Worm (Caenorhabditis elegans) whole organism, L3 larva: ENCODE results near the gene bcmo-2.

ENCODE experiments used
- ZK546.5 ChIP-seq: sonication (generic microtip); optimal IDR thresholded peaks from 2 replicates; lab custom pipeline; 2017; ENCODE audit warnings: missing biosample characterization, missing genetic modification characterization
- ama-1 ChIP-seq: fragments of 150-350 bp; optimal IDR thresholded peaks from 2 replicates; lab custom pipeline; 2018
- ceh-28 ChIP-seq: fragments of 150-350 bp; optimal IDR thresholded peaks from 2 replicates; lab custom pipeline; 2014; ENCODE audit warnings: missing biosample characterization, missing genetic modification reagents, missing genetic modification characterization
- ceh-82 ChIP-seq: fragments of 150-350 bp; optimal IDR thresholded peaks from 2 replicates; lab custom pipeline; 2014; ENCODE audit warnings: missing biosample characterization, missing genetic modification characterization
- ceh-9 ChIP-seq: sonication (generic microtip); optimal IDR thresholded peaks from 2 replicates; lab custom pipeline; 2018; ENCODE audit warnings: missing biosample characterization, missing genetic modification characterization
- egl-27 ChIP-seq: sonication (generic microtip); optimal IDR thresholded peaks from 4 replicates; lab custom pipeline; 2017; ENCODE audit warnings: missing biosample characterization, missing genetic modification reagents, missing genetic modification characterization
- egl-5 ChIP-seq: fragments of 150-350 bp; optimal IDR thresholded peaks from 2 replicates; lab custom pipeline; 2017; ENCODE audit warnings: missing biosample characterization, missing genetic modification reagents, missing genetic modification characterization, inconsistent platforms
- elt-1 ChIP-seq: fragments of 150-350 bp; optimal IDR thresholded peaks from 2 replicates; lab custom pipeline; 2014; ENCODE audit warnings: missing biosample characterization, missing genetic modification characterization
- elt-2 ChIP-seq: sonication (generic microtip); optimal IDR thresholded peaks from 2 replicates; lab custom pipeline; 2016; ENCODE audit warnings: missing genetic modification reagents, mild to moderate bottlenecking, missing genetic modification characterization, missing compliant biosample characterization
- eor-1 ChIP-seq, 2 experiments: fragments of 150-350 bp; optimal IDR thresholded peaks; 2 replicates each; lab custom pipeline; 2014 to 2018; ENCODE audit warnings: missing biosample characterization in 2 of 2, missing genetic modification characterization in 2 of 2
- fkh-10 ChIP-seq: sonication (generic microtip); optimal IDR thresholded peaks from 2 replicates; lab custom pipeline; 2017; ENCODE audit warnings: missing biosample characterization, missing genetic modification reagents, missing genetic modification characterization
- fkh-2 ChIP-seq: fragments of 150-350 bp; optimal IDR thresholded peaks from 2 replicates; lab custom pipeline; 2014; ENCODE audit warnings: missing biosample characterization, missing genetic modification reagents, missing genetic modification characterization
- lin-15B ChIP-seq: fragments of 150-350 bp; optimal IDR thresholded peaks from 2 replicates; lab custom pipeline; 2014; ENCODE audit warnings: missing biosample characterization, missing genetic modification characterization
- lin-39 ChIP-seq: fragments of 150-350 bp; optimal IDR thresholded peaks from 2 replicates; lab custom pipeline; 2018; ENCODE audit warnings: missing biosample characterization, missing genetic modification reagents, missing genetic modification characterization
- lsy-12 ChIP-seq: sonication (generic microtip); optimal IDR thresholded peaks from 2 replicates; lab custom pipeline; 2016; ENCODE audit warnings: mild to moderate bottlenecking, missing genetic modification characterization, missing compliant biosample characterization
- mml-1 ChIP-seq: fragments of 150-350 bp; sonication (generic microtip); optimal IDR thresholded peaks from 3 replicates; lab custom pipeline; 2014; ENCODE audit warnings: missing biosample characterization, missing genetic modification characterization
- nfya-1 ChIP-seq: sonication (generic microtip); optimal IDR thresholded peaks from 2 replicates; lab custom pipeline; 2017; ENCODE audit warnings: missing genetic modification characterization, mild to moderate bottlenecking, missing compliant biosample characterization, antibody characterized with exemption, moderate library complexity; ENCODE audit not compliant: insufficient read depth
- nhr-11 ChIP-seq: fragments of 150-350 bp; optimal IDR thresholded peaks from 2 replicates; lab custom pipeline; 2014; ENCODE audit warnings: missing biosample characterization, missing genetic modification characterization
- nhr-25 ChIP-seq: sonication (generic microtip); optimal IDR thresholded peaks from 2 replicates; lab custom pipeline; 2017; ENCODE audit warnings: missing biosample characterization, missing genetic modification characterization
- nhr-28 ChIP-seq: fragments of 150-350 bp; optimal IDR thresholded peaks from 2 replicates; lab custom pipeline; 2014; ENCODE audit warnings: missing biosample characterization, missing genetic modification characterization
- nhr-67 ChIP-seq: fragments of 150-350 bp; optimal IDR thresholded peaks from 2 replicates; lab custom pipeline; 2014; ENCODE audit warnings: missing biosample characterization, missing genetic modification characterization
- nhr-76 ChIP-seq: fragments of 150-350 bp; sonication (generic microtip); optimal IDR thresholded peaks from 5 replicates; lab custom pipeline; 2014; ENCODE audit warnings: missing biosample characterization, missing genetic modification characterization
- pha-4 ChIP-seq: fragments of 150-350 bp; optimal IDR thresholded peaks from 2 replicates; lab custom pipeline; 2014; ENCODE audit warnings: missing biosample characterization, missing genetic modification reagents, missing genetic modification characterization
- pqm-1 ChIP-seq: fragments of 150-350 bp; optimal IDR thresholded peaks from 2 replicates; lab custom pipeline; 2017; ENCODE audit warnings: missing biosample characterization, missing genetic modification characterization, inconsistent platforms
- sea-2 ChIP-seq: fragments of 150-350 bp; sonication (generic microtip); optimal IDR thresholded peaks from 4 replicates; lab custom pipeline; 2014; ENCODE audit warnings: missing biosample characterization, missing genetic modification reagents, missing genetic modification characterization
- skn-1 ChIP-seq: fragments of 150-350 bp; optimal IDR thresholded peaks from 2 replicates; lab custom pipeline; 2014; ENCODE audit warnings: missing biosample characterization, missing genetic modification characterization
- snpc-4 ChIP-seq: fragments of 150-350 bp; optimal IDR thresholded peaks from 2 replicates; lab custom pipeline; 2014; ENCODE audit warnings: missing biosample characterization, missing genetic modification characterization
- unc-39 ChIP-seq: sonication (generic microtip); optimal IDR thresholded peaks from 4 replicates; lab custom pipeline; 2017; ENCODE audit warnings: missing biosample characterization, missing genetic modification characterization
- zag-1 ChIP-seq: fragments of 150-350 bp; optimal IDR thresholded peaks from 2 replicates; lab custom pipeline; 2014; ENCODE audit warnings: missing biosample characterization, missing genetic modification characterization

The bcmo-2 gene

DNA sequence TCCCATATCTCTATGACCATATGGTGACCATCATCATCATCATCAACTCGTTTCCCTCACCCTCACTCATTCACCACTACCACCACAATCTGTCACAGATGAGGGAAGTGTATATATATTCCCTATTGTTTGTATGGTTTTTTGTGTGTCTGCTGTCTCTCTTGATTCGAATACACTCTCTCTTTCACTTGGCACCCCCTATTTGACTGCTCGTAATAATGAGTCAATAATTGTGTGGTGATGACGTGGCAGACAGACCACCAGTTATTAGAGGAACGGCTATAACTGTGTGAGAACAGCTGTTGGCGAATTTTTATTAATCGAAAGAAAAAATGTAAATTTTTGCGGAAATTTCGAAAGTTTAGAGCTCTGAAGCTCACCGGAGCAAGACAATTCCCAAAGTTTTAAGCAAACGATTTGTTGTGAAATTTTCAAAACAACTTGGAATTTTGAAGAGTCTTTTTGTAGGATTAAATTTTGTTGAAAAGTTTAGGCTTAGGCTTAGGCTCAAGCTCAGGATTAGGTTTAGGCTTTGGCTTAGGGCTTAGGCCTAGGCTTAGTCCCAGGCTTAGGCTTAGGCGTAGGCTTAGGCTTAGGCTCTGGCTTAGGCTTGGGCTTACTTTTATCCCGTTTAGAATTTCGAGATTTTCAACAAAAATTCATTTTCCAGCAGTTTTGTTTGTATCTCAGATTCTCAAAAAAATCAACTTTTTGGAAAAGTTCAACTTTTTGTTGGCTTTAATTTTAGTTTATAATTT is 47.0 kb upstream of the bcmo-2 start:
- TF ChIP-seq pha-4 (tag; lab: Kevin White, UChicago) (peak; percentile 69), egl-27 (tag; lab: Kevin White, UChicago) (no peak), lin-39 (tag; lab: Kevin White, UChicago) (no peak), ZK546.5 (tag; lab: Kevin White, UChicago) (no peak)

DNA sequence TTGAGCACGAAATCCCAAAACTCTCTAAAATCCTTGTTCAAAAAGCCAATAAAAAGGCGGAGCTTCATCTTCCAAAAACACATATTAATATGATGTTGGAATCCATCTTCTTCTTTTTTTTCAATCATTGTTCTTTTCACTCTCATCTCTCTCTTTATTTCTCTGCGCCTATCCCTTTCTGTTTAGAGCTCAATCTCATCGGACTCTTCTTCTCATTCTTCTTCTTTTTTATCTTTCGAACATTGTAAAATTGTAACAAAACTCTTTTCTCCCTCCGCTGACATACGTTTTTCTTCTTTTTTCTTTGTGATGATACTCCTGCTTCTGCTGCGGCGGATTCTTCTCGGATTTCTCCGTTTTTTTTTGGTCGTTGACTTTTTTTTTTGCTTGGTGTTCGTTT is 46.1 kb upstream of the bcmo-2 start:
- TF ChIP-seq lsy-12 (tag; lab: Kevin White, UChicago) = no peak
- TF ChIP-seq snpc-4 = peak; percentile 38
- no peak for TF ChIP-seq ceh-28 (tag; lab: Kevin White, UChicago)
- no peak for TF ChIP-seq nhr-25
- TF ChIP-seq elt-1 (tag; lab: Kevin White, UChicago) = no peak
- peak; percentile 60 for TF ChIP-seq nfya-1 (tag; lab: Kevin White, UChicago)
- peak; percentile 6 for TF ChIP-seq egl-5 (tag; lab: Kevin White, UChicago)
- TF ChIP-seq ceh-9 (tag; lab: Kevin White, UChicago) = no peak
- TF ChIP-seq zag-1 = no peak

DNA sequence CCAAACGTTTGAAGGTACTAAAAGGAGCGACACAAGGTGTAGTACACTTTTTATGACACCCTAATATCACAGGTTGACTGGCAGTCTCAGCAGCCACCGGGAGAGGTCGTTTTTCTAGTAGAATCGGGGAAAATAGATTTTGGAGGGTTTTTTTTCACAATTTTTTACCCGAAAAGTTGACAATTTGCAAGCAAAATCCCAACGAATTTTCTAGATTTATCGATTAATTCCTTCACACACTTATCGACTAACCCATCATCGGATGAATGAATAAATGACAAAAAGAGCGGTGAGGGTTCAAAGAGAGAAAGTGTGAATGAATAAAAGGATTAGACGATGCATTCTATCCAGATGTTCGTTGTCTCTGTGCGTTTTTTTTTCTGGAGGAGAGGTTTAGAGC is 45.3 kb upstream of the bcmo-2 start:
- peak; percentile 12 for TF ChIP-seq egl-5 (tag; lab: Kevin White, UChicago)
- no peak for TF ChIP-seq fkh-2
- TF ChIP-seq, all 47 proteins: peak for 1

DNA sequence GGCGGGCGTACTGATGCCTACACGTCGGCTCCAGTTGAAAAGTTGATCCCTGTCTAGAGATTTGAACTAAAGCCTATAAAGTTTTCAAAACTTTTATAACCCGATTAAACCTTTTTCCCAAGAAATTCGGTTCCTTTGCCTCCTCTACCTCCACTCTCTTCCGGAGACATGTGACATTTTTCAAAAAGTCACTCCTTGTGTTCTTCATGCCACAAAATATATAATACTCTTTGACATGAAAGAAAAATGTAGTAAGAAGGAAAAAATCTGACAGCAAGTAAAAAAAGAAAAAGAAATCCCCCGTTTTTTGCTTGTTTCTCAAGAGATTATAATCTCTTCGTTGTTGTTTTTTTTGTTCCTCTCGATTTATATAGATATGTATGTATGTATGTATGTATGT is 44.2 kb upstream of the bcmo-2 start:
- TF ChIP-seq elt-1 (tag; lab: Kevin White, UChicago) (peak; percentile 65), ZK546.5 (tag; lab: Kevin White, UChicago) (no peak)

DNA sequence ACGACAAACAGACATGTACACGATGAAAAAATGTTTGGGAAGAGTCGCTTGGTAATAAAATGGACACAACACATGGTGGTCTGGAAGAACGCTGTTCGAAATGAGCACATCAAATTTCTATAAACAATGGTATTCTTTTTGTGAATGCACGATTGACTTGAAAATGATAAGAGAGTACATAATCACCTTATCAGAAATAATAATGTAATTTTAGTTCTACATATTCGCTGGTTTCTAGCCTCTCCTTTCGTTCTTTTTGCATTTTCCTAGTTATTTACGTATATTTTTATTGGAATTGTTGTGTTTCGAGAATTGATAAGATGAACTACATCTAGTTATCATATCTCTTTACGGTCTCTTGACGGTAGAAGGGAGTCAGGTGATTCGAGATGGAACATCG is 43.4 kb upstream of the bcmo-2 start:
- TF ChIP-seq pha-4 (tag; lab: Kevin White, UChicago) (peak; percentile 20), eor-1 (tag; optimal IDR thresholded peaks at IDR 0.05; lab: Kevin White, UChicago) (no peak), snpc-4 (no peak), ceh-28 (tag; lab: Kevin White, UChicago) (peak; percentile 26), ama-1 (no peak), elt-2 (peak; percentile 91), nhr-76 (no peak), pqm-1 (peak; percentile 46), elt-1 (tag; lab: Kevin White, UChicago) (no peak), nhr-67 (no peak)
- TF ChIP-seq, all 47 proteins: peak for 4

DNA sequence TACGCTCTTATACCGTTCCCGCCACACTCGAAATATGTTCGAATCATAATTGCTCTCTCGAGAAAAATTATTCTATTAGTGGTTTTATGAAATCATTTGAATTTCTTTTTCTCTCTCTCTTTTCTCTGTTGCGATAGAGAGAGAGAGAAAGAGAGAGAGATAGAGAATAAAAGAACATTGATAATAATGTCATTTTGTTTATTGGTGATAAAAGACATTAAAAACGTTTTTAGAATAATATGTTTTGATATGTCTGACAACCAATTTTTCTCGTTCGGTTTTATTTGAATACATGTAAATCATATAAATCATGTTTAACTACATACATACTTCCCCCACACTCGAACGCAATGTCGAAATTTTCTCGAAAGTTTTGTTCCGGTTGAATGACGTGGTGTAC is 42.3 kb upstream of the bcmo-2 start:
- TF ChIP-seq elt-2 (peak; percentile 69), ceh-9 (tag; lab: Kevin White, UChicago) (no peak), skn-1 (tag; lab: Kevin White, UChicago) (no peak), nhr-28 (no peak), egl-5 (tag; lab: Kevin White, UChicago) (peak; percentile 63), nhr-67 (no peak), snpc-4 (no peak), mml-1 (tag; lab: Kevin White, UChicago) (no peak), ZK546.5 (tag; lab: Kevin White, UChicago) (no peak), unc-39 (no peak), nfya-1 (tag; lab: Kevin White, UChicago) (no peak), sea-2 (GFP tag; lab: Kevin White, UChicago) (no peak), pha-4 (tag; lab: Kevin White, UChicago) (peak; percentile 30), fkh-10 (GFP tag; lab: Kevin White, UChicago) (no peak), lin-15B (tag; lab: Kevin White, UChicago) (no peak), lin-39 (tag; lab: Kevin White, UChicago) (no peak), pqm-1 (peak; percentile 30)

DNA sequence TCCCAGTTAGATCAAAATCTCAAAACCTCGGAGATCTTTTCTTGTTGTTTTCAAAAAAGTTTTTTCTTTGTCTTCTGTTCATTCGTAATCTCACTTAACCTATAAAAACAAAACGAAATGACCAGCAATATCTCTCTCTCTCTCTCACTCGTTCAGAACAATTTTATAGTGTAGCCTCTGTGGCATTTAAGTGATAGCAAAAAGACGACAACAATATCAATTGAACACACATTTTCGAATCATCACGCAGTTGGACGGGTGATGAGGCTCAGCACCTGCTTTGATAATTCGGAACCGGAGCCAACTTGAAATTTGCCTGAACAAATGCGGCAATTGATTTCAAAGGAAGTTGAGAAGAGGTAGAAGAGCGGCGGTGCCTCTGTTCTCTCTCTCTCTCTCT is 41.7 kb upstream of the bcmo-2 start:
- TF ChIP-seq ZK546.5 (tag; lab: Kevin White, UChicago) = no peak
- no peak for TF ChIP-seq nhr-11
- TF ChIP-seq ama-1 = no peak
- no peak for TF ChIP-seq ceh-82
